Fruit fly (Drosophila melanogaster): ENCODE measurements around the gene CG6041.

The CG6041 gene

dm6 chrX:5955207-5955679 lies 7.3 kb downstream of the CG6041 start, which contains the start of gene CG6067:
TSS of gene CG6067 (plus strand) at chrX:5955629.
- TF ChIP-seq fru (GFP tag; optimal IDR thresholded peaks at IDR 0.05) = no peak
- TF ChIP-seq CrebA (GFP tag; optimal IDR thresholded peaks at IDR 0.05; ENCODE audit: borderline replicate concordance) = no peak
- no peak for TF ChIP-seq woc (GFP tag; optimal IDR thresholded peaks at IDR 0.05)
- no peak for TF ChIP-seq CG9705 (GFP tag; optimal IDR thresholded peaks at IDR 0.05)
- TF ChIP-seq br (GFP tag; optimal IDR thresholded peaks at IDR 0.05) = no peak
- TF ChIP-seq Rel (GFP tag; optimal IDR thresholded peaks at IDR 0.05) = no peak
- no peak for TF ChIP-seq Rel (tag; optimal IDR thresholded peaks at IDR 0.05)
- no peak for TF ChIP-seq pan (optimal IDR thresholded peaks at IDR 0.05)
- TF ChIP-seq OdsH (GFP tag; optimal IDR thresholded peaks at IDR 0.05) = no peak
- no peak for TF ChIP-seq tai (GFP tag; optimal IDR thresholded peaks at IDR 0.05)
- no peak for TF ChIP-seq Myc (optimal IDR thresholded peaks at IDR 0.05)
- no peak for TF ChIP-seq lola (GFP tag; optimal IDR thresholded peaks at IDR 0.05)
- TF ChIP-seq Dfd (GFP tag; optimal IDR thresholded peaks at IDR 0.05) = no peak
- TF ChIP-seq h (GFP tag; optimal IDR thresholded peaks at IDR 0.05) = no peak
- no peak for TF ChIP-seq Dif (GFP tag; optimal IDR thresholded peaks at IDR 0.05; ENCODE audit: partially characterized antibody)
- no peak for TF ChIP-seq sv (GFP tag; optimal IDR thresholded peaks at IDR 0.05)
- no peak for TF ChIP-seq Hr78 (GFP tag; optimal IDR thresholded peaks at IDR 0.05)
- no peak for TF ChIP-seq foxo (GFP tag; optimal IDR thresholded peaks at IDR 0.05)

- TF ChIP-seq tai (GFP tag; optimal IDR thresholded peaks at IDR 0.05) (no peak), GATAd (GFP tag; optimal IDR thresholded peaks at IDR 0.05) (no peak), br (GFP tag; optimal IDR thresholded peaks at IDR 0.05) (no peak), sage (GFP tag; optimal IDR thresholded peaks at IDR 0.05) (no peak), fru (GFP tag; optimal IDR thresholded peaks at IDR 0.05) (no peak), Dfd (GFP tag; optimal IDR thresholded peaks at IDR 0.05) (no peak), Hnf4 (GFP tag; optimal IDR thresholded peaks at IDR 0.05) (no peak)
Observed at dm6 chrX:5956646-5957441, 8.9 kb downstream of the CG6041 start.

dm6 chrX:5964169-5964686 lies 16.3 kb downstream of the CG6041 start:
- no peak for TF ChIP-seq OdsH (GFP tag; optimal IDR thresholded peaks at IDR 0.05)
- no peak for TF ChIP-seq Vsx2 (GFP tag; optimal IDR thresholded peaks at IDR 0.05; ENCODE audit: partially characterized antibody)
- TF ChIP-seq Hnf4 (GFP tag; optimal IDR thresholded peaks at IDR 0.05) = no peak
- TF ChIP-seq Rel (GFP tag; optimal IDR thresholded peaks at IDR 0.05) = no peak
- no peak for TF ChIP-seq Rel (tag; optimal IDR thresholded peaks at IDR 0.05)
- no peak for TF ChIP-seq jim (GFP tag; optimal IDR thresholded peaks at IDR 0.05)
- no peak for TF ChIP-seq lola (GFP tag; optimal IDR thresholded peaks at IDR 0.05)
- TF ChIP-seq psq (GFP tag; optimal IDR thresholded peaks at IDR 0.05) = no peak
- TF ChIP-seq Sp1 (GFP tag; optimal IDR thresholded peaks at IDR 0.05) = no peak
- no peak for TF ChIP-seq dsf (GFP tag; optimal IDR thresholded peaks at IDR 0.05; ENCODE audit: borderline replicate concordance)
- no peak for TF ChIP-seq usp (GFP tag; optimal IDR thresholded peaks at IDR 0.05)
- TF ChIP-seq h (GFP tag; optimal IDR thresholded peaks at IDR 0.05) = no peak
- no peak for TF ChIP-seq pan (optimal IDR thresholded peaks at IDR 0.05)
- no peak for TF ChIP-seq tai (GFP tag; optimal IDR thresholded peaks at IDR 0.05)
- no peak for TF ChIP-seq CG9705 (GFP tag; optimal IDR thresholded peaks at IDR 0.05)
- no peak for TF ChIP-seq Myc (optimal IDR thresholded peaks at IDR 0.05)
- no peak for TF ChIP-seq CG32264 (GFP tag; optimal IDR thresholded peaks at IDR 0.05)
- TF ChIP-seq CrebA (GFP tag; optimal IDR thresholded peaks at IDR 0.05; ENCODE audit: borderline replicate concordance) = no peak
- no peak for TF ChIP-seq sage (GFP tag; optimal IDR thresholded peaks at IDR 0.05)
- no peak for TF ChIP-seq Dfd (GFP tag; optimal IDR thresholded peaks at IDR 0.05)
- no peak for TF ChIP-seq dmrt93B (GFP tag; optimal IDR thresholded peaks at IDR 0.05)

dm6 chrX:5965517-5966397 lies 17.8 kb downstream of the CG6041 start, which contains the start of gene Grip:
TSS of gene Grip (plus strand) at chrX:5966279.
- peak in 1 of 2 experiments; percentile 26 for TF ChIP-seq foxo (GFP tag; optimal IDR thresholded peaks at IDR 0.05)
- TF ChIP-seq Mio (GFP tag; optimal IDR thresholded peaks at IDR 0.05) = no peak
- peak; percentile 38 for TF ChIP-seq woc (GFP tag; optimal IDR thresholded peaks at IDR 0.05)
- no peak for TF ChIP-seq usp (GFP tag; optimal IDR thresholded peaks at IDR 0.05)
- TF ChIP-seq Myc (optimal IDR thresholded peaks at IDR 0.05) = no peak
- peak; percentile 28 for TF ChIP-seq Sp1 (GFP tag; optimal IDR thresholded peaks at IDR 0.05)
- TF ChIP-seq CrebA (GFP tag; optimal IDR thresholded peaks at IDR 0.05; ENCODE audit: borderline replicate concordance) = no peak
- no peak for TF ChIP-seq Dfd (GFP tag; optimal IDR thresholded peaks at IDR 0.05)
- TF ChIP-seq N (GFP tag; optimal IDR thresholded peaks at IDR 0.05) = no peak
- TF ChIP-seq fru (GFP tag; optimal IDR thresholded peaks at IDR 0.05) = peak; percentile 5
- TF ChIP-seq ey (GFP tag; optimal IDR thresholded peaks at IDR 0.05) = no peak
- TF ChIP-seq GATAd (GFP tag; optimal IDR thresholded peaks at IDR 0.05) = no peak
- TF ChIP-seq dl (GFP tag; optimal IDR thresholded peaks at IDR 0.05; ENCODE audit: insufficient read depth in 1 of 2, partially characterized antibody in 2 of 2) = peak; percentile 53 to 63
- peak; percentile 5 for TF ChIP-seq h (GFP tag; optimal IDR thresholded peaks at IDR 0.05)
- TF ChIP-seq Dif (GFP tag; optimal IDR thresholded peaks at IDR 0.05; ENCODE audit: partially characterized antibody) = peak; percentile 10
- TF ChIP-seq psq (GFP tag; optimal IDR thresholded peaks at IDR 0.05) = peak; percentile 27
- no peak for TF ChIP-seq pan (optimal IDR thresholded peaks at IDR 0.05)
- TF ChIP-seq Hnf4 (GFP tag; optimal IDR thresholded peaks at IDR 0.05) = peak; percentile 25
- no peak for TF ChIP-seq OdsH (GFP tag; optimal IDR thresholded peaks at IDR 0.05)
- no peak for TF ChIP-seq Abd-B (GFP tag; optimal IDR thresholded peaks at IDR 0.05)
- no peak for TF ChIP-seq CG9705 (GFP tag; optimal IDR thresholded peaks at IDR 0.05)
- TF ChIP-seq dsf (GFP tag; optimal IDR thresholded peaks at IDR 0.05; ENCODE audit: borderline replicate concordance) = no peak
- TF ChIP-seq lola (GFP tag; optimal IDR thresholded peaks at IDR 0.05) = no peak
- TF ChIP-seq Hr83 (GFP tag; optimal IDR thresholded peaks at IDR 0.05; ENCODE audit: poor library complexity, severe bottlenecking) = no peak
- no peak for TF ChIP-seq jim (GFP tag; optimal IDR thresholded peaks at IDR 0.05)
- no peak for TF ChIP-seq brk (GFP tag; optimal IDR thresholded peaks at IDR 0.05)

Data from whole organism, wandering third instar larva.